Worm (Caenorhabditis elegans) whole organism, L4 larva: ENCODE measurements around the gene T05G5.1.

Experiments
- D1046.2 ChIP-seq: fragments of 200-800 bp; sonication (Bioruptor generic); IDR thresholded peaks from 2 replicates; pipeline ENCODE4 v1.3.6; 2022; ENCODE audit warnings: missing genetic modification characterization, missing compliant biosample characterization
- aly-2 ChIP-seq: sonication (generic microtip); optimal IDR thresholded peaks from 2 replicates; lab custom pipeline; 2018; ENCODE audit warnings: missing biosample characterization, missing genetic modification characterization
- ces-1 ChIP-seq: fragments of 150-350 bp; sonication (generic microtip); optimal IDR thresholded peaks from 4 replicates; lab custom pipeline; 2014; ENCODE audit warnings: missing biosample characterization, missing genetic modification reagents, missing genetic modification characterization
- gei-8 ChIP-seq: fragments of 200-800 bp; sonication (Bioruptor generic); optimal IDR thresholded peaks from 2 replicates; lab custom pipeline; 2018; ENCODE audit warnings: mild to moderate bottlenecking, missing genetic modification characterization, missing compliant biosample characterization
- lin-15B ChIP-seq: fragments of 150-350 bp; sonication (generic microtip); optimal IDR thresholded peaks from 3 replicates; lab custom pipeline; 2014; ENCODE audit warnings: missing biosample characterization, missing genetic modification characterization
- lin-39 ChIP-seq: fragments of 150-350 bp; optimal IDR thresholded peaks from 2 replicates; lab custom pipeline; 2014; ENCODE audit warnings: missing biosample characterization, missing genetic modification reagents, missing genetic modification characterization
- nhr-28 ChIP-seq: fragments of 150-350 bp; optimal IDR thresholded peaks from 2 replicates; lab custom pipeline; 2014; ENCODE audit warnings: missing biosample characterization, missing genetic modification characterization
- php-3 ChIP-seq: fragments of 200-800 bp; sonication (Bioruptor generic); IDR thresholded peaks from 2 replicates; pipeline ENCODE4 v1.3.6; 2022; ENCODE audit warnings: missing genetic modification reagents, missing genetic modification characterization, missing compliant biosample characterization
- set-16 ChIP-seq: fragments of 200-800 bp; sonication (Bioruptor generic); IDR thresholded peaks from 2 replicates; pipeline ENCODE4 v1.3.6; 2022; ENCODE audit warnings: missing genetic modification reagents, missing genetic modification characterization, missing compliant biosample characterization
- zfp-3 ChIP-seq: fragments of 200-800 bp; sonication (Bioruptor generic); conservative IDR thresholded peaks from 2 replicates; pipeline ENCODE4 v1.3.6; 2022; ENCODE audit warnings: missing genetic modification reagents, missing genetic modification characterization, missing compliant biosample characterization

- TF ChIP-seq lin-15B (tag; lab: Kevin White, UChicago) (no peak), aly-2 (tag; lab: Kevin White, UChicago) (no peak), nhr-28 (peak; percentile 4), zfp-3 (GFP tag; lab: Robert Waterston, UW) (no peak), lin-39 (no peak), gei-8 (no peak), set-16 (GFP tag; lab: Robert Waterston, UW) (no peak), ces-1 (GFP tag; lab: Kevin White, UChicago) (no peak), D1046.2 (GFP tag; lab: Robert Waterston, UW) (no peak), php-3 (no peak)
Measured at ce11 chrIII:9776323-9776722, 33.2 kb upstream of the T05G5.1 start, which contains the start of gene usp-46.
